Worm (Caenorhabditis elegans) whole organism, L4 larva: ENCODE data around the gene hum-2.

ENCODE experiments used
- D1046.2 ChIP-seq: fragments of 200-800 bp; sonication (Bioruptor generic); IDR thresholded peaks from 2 replicates; pipeline ENCODE4 v1.3.6; 2022; ENCODE audit warnings: missing genetic modification characterization, missing compliant biosample characterization
- F26F4.8 ChIP-seq: fragments of 200-800 bp; sonication (Bioruptor generic); conservative IDR thresholded peaks from 2 replicates; pipeline ENCODE4 v1.3.6; 2022; ENCODE audit warnings: missing genetic modification characterization, missing compliant biosample characterization
- F37D6.2 ChIP-seq: sonication (generic microtip); optimal IDR thresholded peaks from 2 replicates; lab custom pipeline; 2016; ENCODE audit warnings: mild to moderate bottlenecking, missing genetic modification characterization, missing compliant biosample characterization
- F44E2.7 ChIP-seq: fragments of 200-800 bp; sonication (Bioruptor generic); IDR thresholded peaks from 2 replicates; pipeline ENCODE4 v2.1.2; 2022; ENCODE audit warnings: missing genetic modification characterization, missing compliant biosample characterization
- R02D3.7 ChIP-seq: fragments of 150-350 bp; sonication (generic microtip); optimal IDR thresholded peaks from 3 replicates; lab custom pipeline; 2014; ENCODE audit warnings: missing biosample characterization, missing genetic modification characterization
- Y5F2A.4 ChIP-seq: fragments of 200-800 bp; sonication (Bioruptor generic); optimal IDR thresholded peaks from 2 replicates; lab custom pipeline; 2018; ENCODE audit warnings: mild to moderate bottlenecking, missing genetic modification characterization, missing compliant biosample characterization
- ZK337.2 ChIP-seq: fragments of 200-800 bp; sonication (Bioruptor generic); IDR thresholded peaks from 2 replicates; pipeline ENCODE4 v1.3.6; 2022; ENCODE audit warnings: missing genetic modification reagents, missing genetic modification characterization, missing compliant biosample characterization
- attf-4 ChIP-seq: sonication (generic microtip); optimal IDR thresholded peaks from 3 replicates; lab custom pipeline; 2017; ENCODE audit warnings: missing biosample characterization, missing genetic modification characterization
- ceh-28 ChIP-seq: fragments of 150-350 bp; optimal IDR thresholded peaks from 2 replicates; lab custom pipeline; 2014; ENCODE audit warnings: missing biosample characterization, missing genetic modification reagents, missing genetic modification characterization
- ceh-32 ChIP-seq: sonication (generic microtip); optimal IDR thresholded peaks from 2 replicates; lab custom pipeline; 2016; ENCODE audit warnings: mild to moderate bottlenecking, missing genetic modification characterization, missing compliant biosample characterization; ENCODE audit not compliant: poor library complexity
- ceh-62 ChIP-seq: sonication (generic microtip); optimal IDR thresholded peaks from 2 replicates; lab custom pipeline; 2017; ENCODE audit warnings: missing biosample characterization, missing genetic modification characterization
- ceh-82 ChIP-seq: sonication (generic microtip); optimal IDR thresholded peaks from 2 replicates; lab custom pipeline; 2017; ENCODE audit warnings: missing biosample characterization, missing genetic modification characterization
- ces-1 ChIP-seq: fragments of 150-350 bp; sonication (generic microtip); optimal IDR thresholded peaks from 4 replicates; lab custom pipeline; 2014; ENCODE audit warnings: missing biosample characterization, missing genetic modification reagents, missing genetic modification characterization
- cey-2 ChIP-seq: sonication (generic microtip); optimal IDR thresholded peaks from 3 replicates; lab custom pipeline; 2017; ENCODE audit warnings: missing genetic modification characterization, mild to moderate bottlenecking, missing compliant biosample characterization, antibody characterized with exemption, borderline replicate concordance; ENCODE audit not compliant: insufficient read depth
- dmd-6 ChIP-seq: fragments of 200-800 bp; sonication (Bioruptor generic); IDR thresholded peaks from 2 replicates; pipeline ENCODE4 v1.3.6; 2022; ENCODE audit warnings: missing genetic modification reagents, missing genetic modification characterization, missing compliant biosample characterization
- dmd-8 ChIP-seq: fragments of 200-800 bp; sonication (Bioruptor generic); IDR thresholded peaks from 2 replicates; pipeline ENCODE4 v1.3.6; 2022; ENCODE audit warnings: missing genetic modification characterization, missing compliant biosample characterization
- fkh-10 ChIP-seq: fragments of 150-350 bp; optimal IDR thresholded peaks from 2 replicates; lab custom pipeline; 2014; ENCODE audit warnings: missing biosample characterization, missing genetic modification reagents, missing genetic modification characterization
- gei-8 ChIP-seq: fragments of 200-800 bp; sonication (Bioruptor generic); optimal IDR thresholded peaks from 2 replicates; lab custom pipeline; 2018; ENCODE audit warnings: mild to moderate bottlenecking, missing genetic modification characterization, missing compliant biosample characterization
- hif-1 ChIP-seq, 2 experiments: sonication (generic microtip); optimal IDR thresholded peaks; 2 replicates each; lab custom pipeline; 2016 to 2017; ENCODE audit warnings: missing compliant biosample characterization in 2 of 2, missing genetic modification characterization in 2 of 2, missing genetic modification reagents in 2 of 2, missing genotype in 2 of 2, mild to moderate bottlenecking in 1 of 2
- hlh-30 ChIP-seq: sonication (generic microtip); optimal IDR thresholded peaks from 2 replicates; lab custom pipeline; 2017; ENCODE audit warnings: antibody characterized with exemption, mild to moderate bottlenecking, missing genetic modification characterization, missing compliant biosample characterization; ENCODE audit not compliant: insufficient read depth
- hmg-1.1 ChIP-seq: fragments of 200-800 bp; sonication (Bioruptor generic); IDR thresholded peaks from 2 replicates; pipeline ENCODE4 v1.3.6; 2022; ENCODE audit warnings: missing genetic modification reagents, missing genetic modification characterization, missing compliant biosample characterization
- lin-1 ChIP-seq: fragments of 200-800 bp; sonication (Bioruptor generic); IDR thresholded peaks from 2 replicates; pipeline ENCODE4 v1.3.6; 2022; ENCODE audit warnings: missing genetic modification reagents, missing genetic modification characterization, missing compliant biosample characterization
- lin-15B ChIP-seq: fragments of 150-350 bp; sonication (generic microtip); optimal IDR thresholded peaks from 3 replicates; lab custom pipeline; 2014; ENCODE audit warnings: missing biosample characterization, missing genetic modification characterization
- lin-29 ChIP-seq: fragments of 200-800 bp; sonication (Bioruptor generic); IDR thresholded peaks from 2 replicates; pipeline ENCODE4 v1.3.6; 2022; ENCODE audit warnings: missing genetic modification reagents, missing genetic modification characterization, missing compliant biosample characterization
- lin-39 ChIP-seq: fragments of 150-350 bp; optimal IDR thresholded peaks from 2 replicates; lab custom pipeline; 2014; ENCODE audit warnings: missing biosample characterization, missing genetic modification reagents, missing genetic modification characterization
- lir-3 ChIP-seq: sonication (generic microtip); optimal IDR thresholded peaks from 2 replicates; lab custom pipeline; 2016; ENCODE audit warnings: mild to moderate bottlenecking, missing genetic modification characterization, missing compliant biosample characterization
- madf-9 ChIP-seq: fragments of 200-800 bp; sonication (Bioruptor generic); conservative IDR thresholded peaks from 2 replicates; pipeline ENCODE4 v1.3.6; 2022; ENCODE audit warnings: missing genetic modification reagents, missing genetic modification characterization, missing compliant biosample characterization
- mdt-29 ChIP-seq: fragments of 200-800 bp; sonication (Bioruptor generic); IDR thresholded peaks from 2 replicates; pipeline ENCODE4 v1.3.6; 2022; ENCODE audit warnings: missing genetic modification reagents, missing genetic modification characterization, missing compliant biosample characterization
- mep-1 ChIP-seq: fragments of 150-350 bp; sonication (generic microtip); optimal IDR thresholded peaks from 3 replicates; lab custom pipeline; 2014; ENCODE audit warnings: missing biosample characterization, missing genetic modification characterization
- mxl-2 ChIP-seq: fragments of 200-800 bp; sonication (Bioruptor generic); conservative IDR thresholded peaks from 2 replicates; pipeline ENCODE4 v1.3.6; 2022; ENCODE audit warnings: missing genetic modification reagents, missing genetic modification characterization, missing compliant biosample characterization
- nhr-10 ChIP-seq: fragments of 150-350 bp; optimal IDR thresholded peaks from 2 replicates; lab custom pipeline; 2014; ENCODE audit warnings: missing biosample characterization, missing genetic modification characterization
- nhr-102 ChIP-seq: sonication (generic microtip); optimal IDR thresholded peaks from 2 replicates; lab custom pipeline; 2016; ENCODE audit warnings: mild to moderate bottlenecking, missing genetic modification characterization, moderate library complexity, missing compliant biosample characterization
- nhr-25 ChIP-seq: sonication (generic microtip); optimal IDR thresholded peaks from 2 replicates; lab custom pipeline; 2017; ENCODE audit warnings: missing genetic modification characterization, mild to moderate bottlenecking, missing compliant biosample characterization, antibody characterized with exemption, moderate library complexity, borderline replicate concordance; ENCODE audit not compliant: insufficient read depth
- nhr-41 ChIP-seq: fragments of 200-800 bp; sonication (Bioruptor generic); IDR thresholded peaks from 2 replicates; pipeline ENCODE4 v1.3.6; 2022; ENCODE audit warnings: missing genetic modification reagents, missing genetic modification characterization, missing compliant biosample characterization
- nhr-48 ChIP-seq: sonication (generic microtip); optimal IDR thresholded peaks from 2 replicates; lab custom pipeline; 2016; ENCODE audit warnings: mild to moderate bottlenecking, missing genetic modification characterization, missing compliant biosample characterization
- nhr-76 ChIP-seq: fragments of 150-350 bp; optimal IDR thresholded peaks from 2 replicates; lab custom pipeline; 2014; ENCODE audit warnings: missing biosample characterization, missing genetic modification characterization
- pha-4 ChIP-seq, 2 experiments: fragments of 150-350 bp in 1 of 2; fragments of 200-800 bp in 1 of 2; sonication (Bioruptor generic) in 1 of 2; IDR thresholded peaks in 1 of 2; optimal IDR thresholded peaks in 1 of 2; 2 replicates each; pipeline versions ENCODE4 v1.3.6 to Lab custom; 2014 to 2022; ENCODE audit warnings: missing genetic modification characterization in 2 of 2, missing genetic modification reagents in 2 of 2, missing biosample characterization in 1 of 2, missing compliant biosample characterization in 1 of 2
- php-3 ChIP-seq: fragments of 200-800 bp; sonication (Bioruptor generic); IDR thresholded peaks from 2 replicates; pipeline ENCODE4 v1.3.6; 2022; ENCODE audit warnings: missing genetic modification reagents, missing genetic modification characterization, missing compliant biosample characterization
- snpc-4 ChIP-seq: fragments of 150-350 bp; optimal IDR thresholded peaks from 2 replicates; lab custom pipeline; 2014; ENCODE audit warnings: missing biosample characterization, missing genetic modification characterization
- spr-1 ChIP-seq: sonication (generic microtip); optimal IDR thresholded peaks from 2 replicates; lab custom pipeline; 2016; ENCODE audit warnings: mild to moderate bottlenecking, missing genetic modification characterization, missing compliant biosample characterization
- spr-3 ChIP-seq: fragments of 200-800 bp; sonication (Bioruptor generic); optimal IDR thresholded peaks from 2 replicates; lab custom pipeline; 2018; ENCODE audit warnings: mild to moderate bottlenecking, missing genetic modification characterization, missing compliant biosample characterization
- unc-62 ChIP-seq, 3 experiments: fragments of 150-350 bp in 1 of 3; sonication (generic microtip); optimal IDR thresholded peaks in 2 of 3; peaks in 1 of 3; 1 replicate in 1 of 3; 2 replicates in 2 of 3; lab custom pipeline; 2014 to 2017; ENCODE audit warnings: missing biosample characterization in 3 of 3, missing genetic modification characterization in 3 of 3, missing genetic modification reagents in 3 of 3, missing genotype in 1 of 3
- vab-7 ChIP-seq: fragments of 200-800 bp; sonication (Bioruptor generic); IDR thresholded peaks from 2 replicates; pipeline ENCODE4 v1.3.6; 2022; ENCODE audit warnings: missing genetic modification reagents, missing genetic modification characterization, missing compliant biosample characterization
- zag-1 ChIP-seq: fragments of 150-350 bp; optimal IDR thresholded peaks from 2 replicates; lab custom pipeline; 2014; ENCODE audit warnings: missing biosample characterization, missing genetic modification characterization
- zfp-2 ChIP-seq: sonication (generic microtip); optimal IDR thresholded peaks from 2 replicates; lab custom pipeline; 2016; ENCODE audit warnings: mild to moderate bottlenecking, missing genetic modification characterization, missing compliant biosample characterization
- zip-11 ChIP-seq: fragments of 200-800 bp; sonication (Bioruptor generic); IDR thresholded peaks from 2 replicates; pipeline ENCODE4 v1.3.6; 2022; ENCODE audit warnings: missing genetic modification characterization, missing compliant biosample characterization

Gene hum-2

DNA sequence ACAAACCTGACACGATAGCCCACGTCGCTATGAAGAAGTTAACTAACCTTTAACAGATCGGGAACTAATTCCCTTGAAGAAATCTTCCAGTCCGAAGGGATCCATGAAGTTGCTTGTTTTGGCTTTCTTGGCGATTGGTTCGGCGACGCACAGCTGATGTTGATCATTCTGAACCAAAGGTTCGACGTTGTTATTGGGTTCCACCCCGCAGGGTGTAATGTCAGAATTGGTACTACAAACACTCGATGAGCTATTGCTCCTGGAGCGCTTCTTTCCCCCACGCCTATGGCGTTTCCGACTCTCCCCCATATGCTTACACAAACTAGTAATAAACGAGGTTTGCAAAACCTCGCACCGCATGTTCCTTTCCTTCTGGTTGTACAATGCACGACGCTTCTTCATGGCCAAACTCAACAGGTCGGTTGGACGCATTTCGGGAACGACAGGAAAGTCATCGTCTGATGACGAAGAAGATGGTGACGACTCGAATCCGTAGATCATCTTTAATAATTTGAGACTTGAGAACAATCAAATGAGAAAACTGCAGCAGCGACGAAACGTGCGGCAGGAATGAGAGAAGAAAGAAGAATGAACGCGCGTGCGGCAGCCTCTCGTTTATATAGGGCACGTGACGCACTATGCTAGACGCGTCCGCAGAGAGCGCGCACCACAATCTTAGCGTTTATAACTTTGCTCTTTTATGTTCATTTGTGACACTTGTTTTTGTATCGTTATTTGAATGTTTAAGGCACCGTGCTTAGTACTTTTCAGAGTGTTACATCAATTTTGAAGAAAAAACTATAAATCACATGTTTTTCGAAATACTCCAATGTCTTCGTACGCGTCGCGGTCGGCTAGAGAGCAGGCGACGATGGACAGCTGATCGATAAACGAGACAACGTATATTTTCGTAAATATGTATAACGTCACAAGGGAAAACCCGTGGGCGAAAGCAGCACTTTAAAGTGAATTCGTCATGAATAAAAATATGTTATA is 42.0 kb upstream of the hum-2 start, which contains the start of gene tos-1 (continued):
- TF ChIP-seq attf-4 (tag; lab: Kevin White, UChicago): no peak
- peak; percentile 98 for TF ChIP-seq fkh-10
- peak; percentile 45 for TF ChIP-seq Y5F2A.4 (GFP tag; lab: Kevin White, UChicago)
- peak; percentile 51 for TF ChIP-seq lir-3 (tag; lab: Kevin White, UChicago)
- peak; percentile 58 for TF ChIP-seq lin-15B (tag; lab: Kevin White, UChicago)
- peak; percentile 79; the same call in 1 of the 2 replicates for TF ChIP-seq nhr-41 (GFP tag; lab: Robert Waterston, UW)
- no peak for TF ChIP-seq ceh-82 (tag; lab: Kevin White, UChicago)
- TF ChIP-seq hmg-1.1 (GFP tag; lab: Robert Waterston, UW): peak; percentile 98
- peak; percentile 96 for TF ChIP-seq nhr-25 (tag; lab: Kevin White, UChicago)
- no peak for TF ChIP-seq F26F4.8 (GFP tag; lab: Robert Waterston, UW)
- peak; percentile 91 for TF ChIP-seq lin-29 (GFP tag; lab: Robert Waterston, UW)
- TF ChIP-seq spr-1 (tag; lab: Kevin White, UChicago): peak; percentile 90
- peak; percentile 74 for TF ChIP-seq lin-1 (GFP tag; lab: Robert Waterston, UW)
- TF ChIP-seq nhr-10: peak; percentile 94
- peak; percentile 33 for TF ChIP-seq snpc-4 (tag; lab: Kevin White, UChicago)
- peak; percentile 94 for TF ChIP-seq pha-4 (GFP tag; IDR thresholded peaks at IDR 0.05; lab: Robert Waterston, UW)
- TF ChIP-seq pha-4 (tag; optimal IDR thresholded peaks at IDR 0.05; lab: Kevin White, UChicago): no peak
- TF ChIP-seq hif-1 (tag; optimal IDR thresholded peaks at IDR 0.05; lab: Kevin White, UChicago): peak; percentile 92 to 96
- TF ChIP-seq hlh-30 (tag; lab: Kevin White, UChicago): peak; percentile 100
- TF ChIP-seq nhr-102 (tag; lab: Kevin White, UChicago): peak; percentile 97
- TF ChIP-seq nhr-76 (tag; lab: Kevin White, UChicago): peak; percentile 65
- no peak for TF ChIP-seq ceh-32 (tag; lab: Kevin White, UChicago)
- no peak for TF ChIP-seq R02D3.7 (tag; lab: Kevin White, UChicago)
- TF ChIP-seq dmd-6: peak; percentile 99
- TF ChIP-seq unc-62 (GFP tag; optimal IDR thresholded peaks at IDR 0.05 in 1 of 2; lab: Kevin White, UChicago): peak; percentile 37 to 100
- peak; percentile 70 for TF ChIP-seq unc-62 (tag; optimal IDR thresholded peaks at IDR 0.05; lab: Kevin White, UChicago)
- no peak for TF ChIP-seq zip-11 (GFP tag; lab: Robert Waterston, UW)
- TF ChIP-seq mep-1 (tag; lab: Kevin White, UChicago): peak; percentile 98
- TF ChIP-seq vab-7: peak; percentile 90
- TF ChIP-seq mxl-2: peak; percentile 77; the same call in 1 of the 2 replicates
- TF ChIP-seq gei-8 (GFP tag; lab: Kevin White, UChicago): peak; percentile 95
- TF ChIP-seq lin-39 (tag; lab: Kevin White, UChicago): peak; percentile 46
- no peak for TF ChIP-seq ZK337.2 (GFP tag; lab: Robert Waterston, UW)
- TF ChIP-seq zag-1 (tag; lab: Kevin White, UChicago): peak; percentile 82
- TF ChIP-seq ces-1 (GFP tag; lab: Kevin White, UChicago): peak; percentile 85
- TF ChIP-seq F37D6.2 (tag; lab: Kevin White, UChicago): peak; percentile 95
- TF ChIP-seq dmd-8: no peak
- TF ChIP-seq zfp-2 (tag; lab: Kevin White, UChicago): peak; percentile 88
- TF ChIP-seq spr-3 (GFP tag; lab: Kevin White, UChicago): peak; percentile 85
- TF ChIP-seq madf-9 (GFP tag; lab: Robert Waterston, UW): peak; percentile 98
- no peak for TF ChIP-seq ceh-62 (tag; lab: Kevin White, UChicago)
- TF ChIP-seq ceh-28 (tag; lab: Kevin White, UChicago): peak; percentile 84
- peak; percentile 94 for TF ChIP-seq php-3 (GFP tag; lab: Robert Waterston, UW)
- TF ChIP-seq mdt-29: peak; percentile 98
- peak; percentile 90; the same call in 1 of the 2 replicates for TF ChIP-seq D1046.2 (GFP tag; lab: Robert Waterston, UW)
- peak; percentile 97 for TF ChIP-seq nhr-48 (tag; lab: Kevin White, UChicago)
- TF ChIP-seq cey-2 (tag; lab: Kevin White, UChicago): peak; percentile 43
- no peak for TF ChIP-seq F44E2.7 (GFP tag; lab: Robert Waterston, UW)
